Worm (Caenorhabditis elegans) whole organism, mixed stage, embryonic: ENCODE results near the gene lido-5.
"Not testable (repeated sequence)": the region's sequence is repeated elsewhere in the genome, so short reads cannot be mapped to it uniquely, and the experiment has no call there.

Experiments used
- blmp-1 ChIP-seq: fragments of 150-350 bp; optimal IDR thresholded peaks from 2 replicates; lab custom pipeline; 2014; ENCODE audit warnings: missing biosample characterization, missing genetic modification characterization
- ces-1 ChIP-seq: fragments of 150-350 bp; optimal IDR thresholded peaks from 2 replicates; lab custom pipeline; 2014; ENCODE audit warnings: missing biosample characterization, missing genetic modification reagents, missing genetic modification characterization
- nhr-28 ChIP-seq: fragments of 150-350 bp; optimal IDR thresholded peaks from 2 replicates; lab custom pipeline; 2014; ENCODE audit warnings: missing biosample characterization, missing genetic modification characterization
- unc-39 ChIP-seq: fragments of 150-350 bp; optimal IDR thresholded peaks from 2 replicates; lab custom pipeline; 2014; ENCODE audit warnings: missing biosample characterization, missing genetic modification characterization

DNA sequence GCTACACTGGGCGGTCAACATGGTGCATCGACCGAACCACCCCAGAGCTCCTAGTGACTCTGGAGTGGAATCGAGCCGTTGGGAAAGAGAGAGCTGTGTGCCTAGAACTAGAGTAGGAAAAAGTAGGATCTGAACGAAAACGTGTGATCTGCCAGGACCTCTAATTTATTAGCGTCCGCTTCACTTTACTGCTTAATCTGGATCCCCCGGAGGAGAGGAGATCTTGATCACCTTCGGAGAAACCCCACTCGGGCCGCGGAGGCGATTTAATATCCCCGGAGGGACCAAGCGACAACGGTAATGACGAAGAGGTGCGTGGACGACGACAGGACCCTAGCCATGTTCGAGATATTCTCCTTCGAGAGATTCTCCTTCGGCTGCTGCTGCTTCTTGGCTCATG lies 6.9 kb upstream of the lido-5 start, which contains the start of gene K09E3.2:
- TF ChIP-seq ces-1 (GFP tag; lab: Kevin White, UChicago); unc-39; nhr-28; blmp-1 (tag; lab: Kevin White, UChicago): not testable (repeated sequence)
